Fruit fly (Drosophila melanogaster) whole organism, pupa: Measurements from ENCODE around the gene CG6870.

Experiments
- CG17806 ChIP-seq: fragments of 200-800 bp; sonication (Bioruptor generic); optimal IDR thresholded peaks from 2 replicates; lab custom pipeline; 2018; ENCODE audit warnings: missing biosample characterization, mild to moderate bottlenecking, missing genetic modification characterization, moderate library complexity
- Ets98B ChIP-seq: fragments of 200-800 bp; sonication (Bioruptor generic); IDR thresholded peaks from 2 replicates; pipeline ENCODE4 v1.3.6; 2022; ENCODE audit warnings: missing biosample characterization, missing genetic modification characterization
- Snoo ChIP-seq: fragments of 200-800 bp; sonication (Bioruptor generic); optimal IDR thresholded peaks from 3 replicates; lab custom pipeline; 2017; ENCODE audit warnings: missing biosample characterization, mild to moderate bottlenecking, missing genetic modification characterization, inconsistent platforms

DNA sequence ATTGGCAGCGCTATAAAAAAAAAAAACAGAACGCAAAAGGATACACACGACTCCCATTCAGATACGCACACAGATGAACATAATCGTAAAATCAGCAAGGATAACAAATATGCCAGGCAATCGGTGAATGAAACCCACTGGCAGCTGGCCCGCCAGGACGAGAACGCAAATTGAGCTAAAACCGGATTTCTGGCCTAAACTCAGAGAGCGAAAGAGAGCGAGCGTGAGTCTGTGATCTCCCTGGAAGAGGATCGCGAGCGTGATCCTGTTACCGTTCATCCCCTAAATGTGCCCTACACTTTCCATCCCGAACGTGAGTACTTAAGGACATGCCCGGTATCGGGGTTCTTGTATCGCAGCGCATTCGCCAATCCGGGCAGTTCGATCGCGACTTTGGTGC lies 26.4 kb downstream of the CG6870 start:
- no peak for TF ChIP-seq CG17806 (tag; lab: Kevin White, UChicago)
- TF ChIP-seq Ets98B (GFP tag; lab: Robert Waterston, UW) = no peak
- TF ChIP-seq Snoo (tag; lab: Kevin White, UChicago) = no peak
